Fruit fly (Drosophila melanogaster) whole organism, embryonic: Measurements from ENCODE around the gene Cdk5alpha.
A peak's percentile ranks its signal among the peaks of the same experiment; 100 is the strongest.

ENCODE experiments used
- Antp ChIP-seq: fragments of 200-800 bp; sonication (Bioruptor generic); optimal IDR thresholded peaks from 3 replicates; lab custom pipeline; 2016; ENCODE audit warnings: missing biosample characterization, missing genetic modification characterization
- B-H2 ChIP-seq: fragments of 200-800 bp; sonication (Bioruptor generic); optimal IDR thresholded peaks from 2 replicates; lab custom pipeline; 2018; ENCODE audit warnings: missing biosample characterization, mild to moderate bottlenecking, missing genetic modification characterization
- CG10654 ChIP-seq: fragments of 200-800 bp; sonication (Bioruptor generic); optimal IDR thresholded peaks from 2 replicates; lab custom pipeline; 2016; ENCODE audit warnings: missing biosample characterization, missing genetic modification characterization
- CG10959 ChIP-seq: fragments of 200-800 bp; sonication (Bioruptor generic); IDR thresholded peaks from 2 replicates; pipeline ENCODE4 v1.3.6; 2022; ENCODE audit warnings: missing biosample characterization, missing genetic modification characterization
- CG13123 ChIP-seq: fragments of 200-800 bp; sonication (Bioruptor generic); optimal IDR thresholded peaks from 2 replicates; lab custom pipeline; 2016; ENCODE audit warnings: missing biosample characterization, missing genetic modification characterization
- CG15011 ChIP-seq: fragments of 200-800 bp; sonication (Bioruptor generic); optimal IDR thresholded peaks from 3 replicates; lab custom pipeline; 2018; ENCODE audit warnings: missing biosample characterization, mild to moderate bottlenecking, missing genetic modification characterization
- CG15073 ChIP-seq: fragments of 200-800 bp; sonication (Bioruptor generic); optimal IDR thresholded peaks from 2 replicates; lab custom pipeline; 2016; ENCODE audit warnings: missing biosample characterization, missing genetic modification characterization
- CG15479 ChIP-seq: fragments of 200-800 bp; sonication (Bioruptor generic); optimal IDR thresholded peaks from 3 replicates; lab custom pipeline; 2019; ENCODE audit warnings: missing biosample characterization, mild to moderate bottlenecking, missing genetic modification characterization, moderate library complexity
- CG15514 ChIP-seq: fragments of 200-800 bp; sonication (Bioruptor generic); optimal IDR thresholded peaks from 3 replicates; lab custom pipeline; 2017; ENCODE audit warnings: missing biosample characterization, missing genetic modification characterization, mild to moderate bottlenecking, moderate library complexity, missing genetic modification reagents
- CG16779 ChIP-seq: fragments of 200-800 bp; sonication (Bioruptor generic); IDR thresholded peaks from 2 replicates; pipeline ENCODE4 v1.3.6; 2022; ENCODE audit warnings: missing biosample characterization, missing genetic modification characterization
- CG17328 ChIP-seq: fragments of 200-800 bp; sonication (Bioruptor generic); IDR thresholded peaks from 2 replicates; pipeline ENCODE4 v1.3.6; 2022; ENCODE audit warnings: missing biosample characterization, missing genetic modification characterization
- CG17361 ChIP-seq: fragments of 200-800 bp; sonication (Bioruptor generic); IDR thresholded peaks from 3 replicates; pipeline ENCODE4 v1.3.6; 2022; ENCODE audit warnings: missing biosample characterization, missing genetic modification characterization
- CG17912 ChIP-seq: fragments of 200-800 bp; sonication (Bioruptor generic); optimal IDR thresholded peaks from 2 replicates; lab custom pipeline; 2018; ENCODE audit warnings: missing biosample characterization, mild to moderate bottlenecking, missing genetic modification characterization
- CG2120 ChIP-seq: fragments of 200-800 bp; sonication (Bioruptor generic); optimal IDR thresholded peaks from 3 replicates; lab custom pipeline; 2016; ENCODE audit warnings: missing biosample characterization, missing genetic modification characterization
- CG31441 ChIP-seq: fragments of 200-800 bp; sonication (Bioruptor generic); IDR thresholded peaks from 2 replicates; pipeline ENCODE4 v1.3.6; 2022; ENCODE audit warnings: missing biosample characterization, missing genetic modification characterization
- CG33213 ChIP-seq: fragments of 200-800 bp; sonication (Bioruptor generic); optimal IDR thresholded peaks from 3 replicates; lab custom pipeline; 2016; ENCODE audit warnings: missing biosample characterization, missing genetic modification characterization
- CG3847 ChIP-seq: fragments of 200-800 bp; sonication (Bioruptor generic); IDR thresholded peaks from 2 replicates; pipeline ENCODE4 v1.3.6; 2022; ENCODE audit warnings: missing biosample characterization, missing genetic modification characterization
- CG3995 ChIP-seq: fragments of 200-800 bp; sonication (Bioruptor generic); optimal IDR thresholded peaks from 3 replicates; lab custom pipeline; 2016; ENCODE audit warnings: missing biosample characterization, missing genetic modification characterization
- CG4360 ChIP-seq: fragments of 200-800 bp; sonication (Bioruptor generic); IDR thresholded peaks from 2 replicates; pipeline ENCODE4 v1.3.6; 2022; ENCODE audit warnings: missing biosample characterization, missing genetic modification characterization
- CG4424 ChIP-seq: fragments of 200-800 bp; sonication (Bioruptor generic); optimal IDR thresholded peaks from 3 replicates; lab custom pipeline; 2016; ENCODE audit warnings: missing biosample characterization, missing genetic modification characterization
- CG6765 ChIP-seq: fragments of 200-800 bp; sonication (Bioruptor generic); optimal IDR thresholded peaks from 3 replicates; lab custom pipeline; 2017; ENCODE audit warnings: missing biosample characterization, mild to moderate bottlenecking, missing genetic modification characterization
- CG7556 ChIP-seq: fragments of 200-800 bp; sonication (Bioruptor generic); optimal IDR thresholded peaks from 2 replicates; lab custom pipeline; 2017; ENCODE audit warnings: missing biosample characterization, mild to moderate bottlenecking, missing genetic modification characterization
- CG7745 ChIP-seq: fragments of 200-800 bp; sonication (Bioruptor generic); optimal IDR thresholded peaks from 2 replicates; lab custom pipeline; 2018; ENCODE audit warnings: missing biosample characterization, mild to moderate bottlenecking, missing genetic modification characterization, moderate library complexity
- Dll ChIP-seq: fragments of 200-800 bp; sonication (Bioruptor generic); IDR thresholded peaks from 4 replicates; pipeline ENCODE4 v1.3.6; 2022; ENCODE audit warnings: missing biosample characterization, missing genetic modification characterization; ENCODE audit not compliant: partially characterized antibody
- Eip74EF ChIP-seq, 2 experiments: fragments of 200-800 bp in 1 of 2; fragments of >200 bp in 1 of 2; sonication (Bioruptor generic) in 1 of 2; optimal IDR thresholded peaks; 2 replicates each; lab custom pipeline; 2017 to 2019; ENCODE audit warnings: missing biosample characterization in 2 of 2, missing genetic modification characterization in 2 of 2, mild to moderate bottlenecking in 1 of 2, moderate library complexity in 1 of 2
- Fer3 ChIP-seq: fragments of 200-800 bp; sonication (Bioruptor generic); optimal IDR thresholded peaks from 2 replicates; lab custom pipeline; 2018; ENCODE audit warnings: missing biosample characterization, mild to moderate bottlenecking, missing genetic modification characterization, moderate library complexity
- Jarid2 ChIP-seq: fragments of 200-800 bp; sonication (Bioruptor generic); optimal IDR thresholded peaks from 3 replicates; lab custom pipeline; 2017; ENCODE audit warnings: mild to moderate bottlenecking, missing biosample characterization, missing genetic modification reagents, missing genetic modification characterization
- Mes4 ChIP-seq: fragments of 200-800 bp; sonication (Bioruptor generic); optimal IDR thresholded peaks from 2 replicates; lab custom pipeline; 2016; ENCODE audit warnings: missing biosample characterization, missing genetic modification characterization
- Taf1 ChIP-seq: fragments of 200-800 bp; sonication (Bioruptor generic); IDR thresholded peaks from 2 replicates; pipeline ENCODE4 v1.3.6; 2022; ENCODE audit warnings: missing biosample characterization, missing genetic modification characterization
- Trl ChIP-seq, 3 experiments: fragments of >200 bp in 2 of 3; fragments of 200-800 bp in 1 of 3; sonication (Bioruptor generic) in 1 of 3; optimal IDR thresholded peaks; 2 replicates in 1 of 3; 3 replicates in 2 of 3; lab custom pipeline; 2016 to 2017; ENCODE audit warnings: missing biosample characterization in 1 of 3, missing genetic modification characterization in 1 of 3
- abd-A ChIP-seq: fragments of 200-800 bp; sonication (Bioruptor generic); optimal IDR thresholded peaks from 3 replicates; lab custom pipeline; 2019; ENCODE audit warnings: missing biosample characterization, mild to moderate bottlenecking, missing genetic modification characterization, moderate library complexity
- chn ChIP-seq: fragments of 200-800 bp; sonication (Bioruptor generic); optimal IDR thresholded peaks from 2 replicates; lab custom pipeline; 2016; ENCODE audit warnings: missing biosample characterization, missing genetic modification characterization
- crp ChIP-seq, 2 experiments: fragments of 200-800 bp; sonication (Bioruptor generic); optimal IDR thresholded peaks; 2 replicates in 1 of 2; 3 replicates in 1 of 2; lab custom pipeline; 2017; ENCODE audit warnings: missing biosample characterization in 2 of 2, missing genetic modification characterization in 2 of 2, mild to moderate bottlenecking in 1 of 2, moderate library complexity in 1 of 2
- ems ChIP-seq: fragments of 200-800 bp; sonication (Bioruptor generic); optimal IDR thresholded peaks from 3 replicates; lab custom pipeline; 2016; ENCODE audit warnings: missing biosample characterization, missing genetic modification characterization
- hb ChIP-seq: fragments of 200-800 bp; sonication (Bioruptor generic); IDR thresholded peaks from 3 replicates; pipeline ENCODE4 v1.3.6; 2022; ENCODE audit warnings: missing biosample characterization, missing genetic modification characterization; ENCODE audit not compliant: partially characterized antibody
- hbn ChIP-seq: fragments of 200-800 bp; sonication (Bioruptor generic); IDR thresholded peaks from 2 replicates; pipeline ENCODE4 v1.3.6; 2022; ENCODE audit warnings: missing biosample characterization, missing genetic modification characterization; ENCODE audit not compliant: partially characterized antibody
- her ChIP-seq: fragments of 200-800 bp; sonication (Bioruptor generic); optimal IDR thresholded peaks from 2 replicates; lab custom pipeline; 2016; ENCODE audit warnings: missing biosample characterization, missing genetic modification characterization
- jumu ChIP-seq: fragments of 200-800 bp; sonication (Bioruptor generic); optimal IDR thresholded peaks from 3 replicates; lab custom pipeline; 2016; ENCODE audit warnings: missing biosample characterization, missing genetic modification characterization
- knrl ChIP-seq: fragments of 200-800 bp; sonication (Bioruptor generic); IDR thresholded peaks from 3 replicates; pipeline ENCODE4 v1.3.6; 2022; ENCODE audit warnings: missing biosample characterization, missing genetic modification characterization; ENCODE audit not compliant: partially characterized antibody
- maf-S ChIP-seq: fragments of 200-800 bp; sonication (Bioruptor generic); optimal IDR thresholded peaks from 2 replicates; lab custom pipeline; 2016; ENCODE audit warnings: missing biosample characterization, missing genetic modification characterization
- mam ChIP-seq: fragments of 200-800 bp; sonication (Bioruptor generic); optimal IDR thresholded peaks from 3 replicates; lab custom pipeline; 2016; ENCODE audit warnings: missing biosample characterization, missing genetic modification characterization
- nerfin-1 ChIP-seq: fragments of 200-800 bp; sonication (Bioruptor generic); optimal IDR thresholded peaks from 3 replicates; lab custom pipeline; 2019; ENCODE audit warnings: missing biosample characterization, mild to moderate bottlenecking, missing genetic modification characterization, moderate library complexity
- pnt ChIP-seq: fragments of 200-800 bp; sonication (Bioruptor generic); optimal IDR thresholded peaks from 3 replicates; lab custom pipeline; 2016; ENCODE audit warnings: missing biosample characterization, missing genetic modification characterization
- pum ChIP-seq: fragments of 200-800 bp; sonication (Bioruptor generic); optimal IDR thresholded peaks from 2 replicates; lab custom pipeline; 2016; ENCODE audit warnings: missing biosample characterization, missing genetic modification characterization
- sc ChIP-seq, 3 experiments: fragments of >200 bp in 2 of 3; fragments of 200-800 bp in 1 of 3; sonication (Bioruptor generic) in 1 of 3; optimal IDR thresholded peaks; 2 replicates in 2 of 3; 3 replicates in 1 of 3; lab custom pipeline; 2017; ENCODE audit warnings: mild to moderate bottlenecking in 1 of 3, missing biosample characterization in 1 of 3, missing genetic modification characterization in 1 of 3, missing genetic modification reagents in 1 of 3
- sima ChIP-seq: fragments of 200-800 bp; sonication (Bioruptor generic); optimal IDR thresholded peaks from 2 replicates; lab custom pipeline; 2016; ENCODE audit warnings: missing biosample characterization, missing genetic modification characterization
- tll ChIP-seq, 2 experiments: fragments of 200-800 bp in 1 of 2; fragments of >200 bp in 1 of 2; sonication (Bioruptor generic) in 1 of 2; optimal IDR thresholded peaks; 2 replicates each; lab custom pipeline; 2017 to 2019; ENCODE audit warnings: missing biosample characterization in 2 of 2, missing genetic modification characterization in 2 of 2, mild to moderate bottlenecking in 1 of 2, moderate library complexity in 1 of 2
- toy ChIP-seq: fragments of 200-800 bp; sonication (Bioruptor generic); IDR thresholded peaks from 2 replicates; pipeline ENCODE4 v1.3.6; 2022; ENCODE audit warnings: missing biosample characterization, missing genetic modification characterization
- yki ChIP-seq: fragments of >200 bp; optimal IDR thresholded peaks from 3 replicates; lab custom pipeline; 2018
- zen2 ChIP-seq: fragments of 200-800 bp; sonication (Bioruptor generic); IDR thresholded peaks from 3 replicates; pipeline ENCODE4 v1.3.6; 2022; ENCODE audit warnings: missing biosample characterization, missing genetic modification characterization; ENCODE audit not compliant: partially characterized antibody

The Cdk5alpha gene

dm6 chr2L:10311822-10312221 lies 1.1 kb upstream of the Cdk5alpha start (continued):
- no peak for TF ChIP-seq sima (GFP tag; lab: Kevin White, UChicago)
- TF ChIP-seq CG15479 (GFP tag; lab: Kevin White, UChicago), result no peak
- no peak for TF ChIP-seq CG17912
- no peak for TF ChIP-seq hb (GFP tag; lab: Robert Waterston, UW)
- TF ChIP-seq CG15073 (GFP tag; lab: Kevin White, UChicago), result no peak
- TF ChIP-seq ems (GFP tag; lab: Kevin White, UChicago), result no peak
- peak; percentile 37 for TF ChIP-seq CG15514 (GFP tag; lab: Kevin White, UChicago)
- no peak for TF ChIP-seq CG17361
- TF ChIP-seq CG4424 (GFP tag; lab: Kevin White, UChicago), result no peak
- TF ChIP-seq hbn (GFP tag; lab: Robert Waterston, UW), result 0 out of 2 replicates have a peak, but pooled peaks have one; percentile 24
- no peak for TF ChIP-seq yki (lab: Kevin White, UChicago)
- TF ChIP-seq Antp (GFP tag; lab: Kevin White, UChicago), result no peak
- no peak for TF ChIP-seq B-H2 (GFP tag; lab: Kevin White, UChicago)
- no peak for TF ChIP-seq toy (GFP tag; lab: Robert Waterston, UW)
- TF ChIP-seq CG10959 (GFP tag; lab: Robert Waterston, UW), result no peak
- no peak for TF ChIP-seq maf-S (GFP tag; lab: Kevin White, UChicago)
- no peak for TF ChIP-seq mam
- TF ChIP-seq CG6765, result no peak
- TF ChIP-seq zen2 (GFP tag; lab: Robert Waterston, UW), result no peak
- TF ChIP-seq CG7745 (tag; lab: Kevin White, UChicago), result no peak
- TF ChIP-seq Mes4 (GFP tag; lab: Kevin White, UChicago), result no peak
- TF ChIP-seq CG13123 (GFP tag; lab: Kevin White, UChicago), result no peak
- TF ChIP-seq CG7556 (GFP tag; lab: Kevin White, UChicago), result no peak
- TF ChIP-seq pnt (GFP tag; lab: Kevin White, UChicago), result no peak
- no peak for TF ChIP-seq Jarid2 (GFP tag; lab: Kevin White, UChicago)
- no peak for TF ChIP-seq nerfin-1
- no peak for TF ChIP-seq CG3847 (GFP tag; lab: Robert Waterston, UW)
- TF ChIP-seq CG17328, result no peak
- no peak for TF ChIP-seq tll (GFP tag; optimal IDR thresholded peaks at IDR 0.05; lab: Kevin White, UChicago)
- no peak for TF ChIP-seq CG15011
- TF ChIP-seq CG3995 (GFP tag; lab: Kevin White, UChicago), result peak; percentile 10
- no peak for TF ChIP-seq jumu (GFP tag; lab: Kevin White, UChicago)
- no peak for TF ChIP-seq Trl (optimal IDR thresholded peaks at IDR 0.05; lab: Kevin White, UChicago)
- no peak for TF ChIP-seq Trl (GFP tag; optimal IDR thresholded peaks at IDR 0.05; lab: Kevin White, UChicago)
- TF ChIP-seq knrl (GFP tag; lab: Robert Waterston, UW), result no peak
- no peak for TF ChIP-seq sc (optimal IDR thresholded peaks at IDR 0.05; lab: Kevin White, UChicago)
- TF ChIP-seq sc (GFP tag; optimal IDR thresholded peaks at IDR 0.05; lab: Kevin White, UChicago), result no peak
- no peak for TF ChIP-seq CG10654 (GFP tag; lab: Kevin White, UChicago)
- no peak for TF ChIP-seq CG2120 (GFP tag; lab: Kevin White, UChicago)
- TF ChIP-seq CG16779 (GFP tag; lab: Robert Waterston, UW), result no peak
- TF ChIP-seq Taf1 (GFP tag; lab: Robert Waterston, UW), result no peak
- TF ChIP-seq Dll (GFP tag; lab: Robert Waterston, UW), result peak; percentile 42; the same call in 1 of the 4 replicates
- TF ChIP-seq abd-A, result no peak
- no peak for TF ChIP-seq Eip74EF (GFP tag; optimal IDR thresholded peaks at IDR 0.05; lab: Kevin White, UChicago)
- no peak for TF ChIP-seq Fer3 (tag; lab: Kevin White, UChicago)
- TF ChIP-seq crp (GFP tag; optimal IDR thresholded peaks at IDR 0.05; lab: Kevin White, UChicago), result peak in 1 of 2 experiments; percentile 60
- no peak for TF ChIP-seq CG4360 (GFP tag; lab: Robert Waterston, UW)
- TF ChIP-seq CG33213 (GFP tag; lab: Kevin White, UChicago), result no peak
- TF ChIP-seq pum (GFP tag; lab: Kevin White, UChicago), result no peak
- TF ChIP-seq CG31441 (GFP tag; lab: Robert Waterston, UW), result no peak
- TF ChIP-seq her (GFP tag; lab: Kevin White, UChicago), result no peak
- TF ChIP-seq chn (GFP tag; lab: Kevin White, UChicago), result no peak
